Fruit fly (Drosophila melanogaster): Measurements from ENCODE around the gene Spn77Ba.
A peak's percentile ranks its signal among the peaks of the same experiment; 100 is the strongest.

Gene Spn77Ba

DNA sequence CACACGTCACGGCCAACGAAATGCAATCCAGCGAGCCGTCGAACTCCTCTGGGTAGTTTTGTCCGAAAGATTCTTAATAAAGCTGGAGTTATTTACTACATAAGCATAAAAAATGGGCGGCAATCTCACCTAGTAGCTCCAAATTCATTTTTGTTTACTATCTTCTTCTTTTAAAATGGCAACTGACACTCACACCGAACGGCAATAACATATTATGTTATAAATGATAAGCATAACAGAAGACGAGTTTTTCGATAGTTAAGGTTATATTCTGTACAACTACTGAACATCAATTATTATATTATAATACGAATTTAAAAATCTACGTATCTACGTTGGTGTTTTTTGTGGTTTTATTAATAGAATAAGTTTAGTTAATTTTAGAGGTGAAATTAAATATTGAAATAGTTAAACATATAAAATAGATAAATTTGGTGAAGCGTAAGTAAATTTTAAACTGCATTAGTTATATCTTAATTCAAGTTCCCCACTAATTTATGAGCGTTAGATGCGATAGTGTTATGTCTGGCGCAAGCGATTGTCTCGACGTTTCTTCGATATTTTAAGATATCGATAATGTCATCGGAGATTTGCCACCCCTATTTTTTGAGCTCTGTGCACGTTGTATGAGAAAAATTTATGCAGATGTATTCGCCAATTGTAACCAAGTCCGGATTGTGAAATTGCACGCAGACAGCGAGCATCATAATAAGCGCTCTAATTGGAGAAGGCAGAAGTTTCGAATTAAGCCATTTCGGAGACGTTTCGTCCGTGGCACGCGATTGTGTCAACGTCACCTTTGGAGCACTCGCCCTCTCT is 31.0 kb downstream of the Spn77Ba start, which contains the start of the genes Rbbp5 and eRF1 (continued):
- TF ChIP-seq Hr78 (GFP tag; optimal IDR thresholded peaks at IDR 0.05), result no peak
- peak; percentile 77 for TF ChIP-seq CG9727 (GFP tag; optimal IDR thresholded peaks at IDR 0.05)
- TF ChIP-seq bcd (GFP tag; optimal IDR thresholded peaks at IDR 0.05), result peak; percentile 70
- TF ChIP-seq Vsx1 (GFP tag; optimal IDR thresholded peaks at IDR 0.05), result no peak
- peak; percentile 69 for TF ChIP-seq CG10147 (GFP tag; optimal IDR thresholded peaks at IDR 0.05)
- peak; percentile 61 for TF ChIP-seq pho (GFP tag; optimal IDR thresholded peaks at IDR 0.05)
- TF ChIP-seq Blimp-1 (GFP tag; optimal IDR thresholded peaks at IDR 0.05), result no peak
- TF ChIP-seq NFAT (GFP tag; IDR thresholded peaks at IDR 0.05), result peak; percentile 83
- TF ChIP-seq CG11085 (GFP tag; IDR thresholded peaks at IDR 0.05), result no peak; the same call in 1 of the 2 replicates
- peak; percentile 74 for TF ChIP-seq CG15479 (GFP tag; optimal IDR thresholded peaks at IDR 0.05)
- TF ChIP-seq CG2875 (GFP tag; optimal IDR thresholded peaks at IDR 0.05), result no peak
- TF ChIP-seq Lhr (GFP tag; optimal IDR thresholded peaks at IDR 0.05), result peak; percentile 56
- TF ChIP-seq Gsc (GFP tag; IDR thresholded peaks at IDR 0.05), result no peak
- TF ChIP-seq CG14050 (GFP tag; IDR thresholded peaks at IDR 0.05), result peak; percentile 54; the same call in 2 of the 3 replicates
- TF ChIP-seq abd-A (tag; optimal IDR thresholded peaks at IDR 0.05), result no peak
- peak; percentile 47 for TF ChIP-seq BtbVII (GFP tag; optimal IDR thresholded peaks at IDR 0.05)
- TF ChIP-seq Hr51 (GFP tag; optimal IDR thresholded peaks at IDR 0.05), result peak; percentile 39 to 68
- peak; percentile 76 for TF ChIP-seq Hr3 (GFP tag; optimal IDR thresholded peaks at IDR 0.05)
- TF ChIP-seq CG11696 (GFP tag; IDR thresholded peaks at IDR 0.05), result 0 out of 2 replicates have a peak, but pooled peaks have one; percentile 22
- peak; percentile 59 for TF ChIP-seq maf-S (GFP tag; optimal IDR thresholded peaks at IDR 0.05)
- TF ChIP-seq lbe (GFP tag; optimal IDR thresholded peaks at IDR 0.05), result peak; percentile 43
- TF ChIP-seq HLH54F (GFP tag; optimal IDR thresholded peaks at IDR 0.05), result peak; percentile 75
- peak; percentile 69 for TF ChIP-seq Oaz (GFP tag; IDR thresholded peaks at IDR 0.05)
- no peak for TF ChIP-seq CG7745 (tag; optimal IDR thresholded peaks at IDR 0.05)
- TF ChIP-seq tin (GFP tag; optimal IDR thresholded peaks at IDR 0.05), result peak; percentile 82
- peak; percentile 66; the same call in 2 of the 3 replicates for TF ChIP-seq otp (GFP tag; IDR thresholded peaks at IDR 0.05)
- no peak for TF ChIP-seq gfzf (GFP tag; optimal IDR thresholded peaks at IDR 0.05)
- TF ChIP-seq CG9797 (GFP tag; optimal IDR thresholded peaks at IDR 0.05), result peak; percentile 14
- TF ChIP-seq z (GFP tag; IDR thresholded peaks at IDR 0.05), result no peak
- no peak for TF ChIP-seq CG7987 (GFP tag; optimal IDR thresholded peaks at IDR 0.05)
- peak; percentile 60; the same call in 1 of the 2 replicates for TF ChIP-seq CG5953 (GFP tag; IDR thresholded peaks at IDR 0.05)
- peak; percentile 51 for TF ChIP-seq kay (GFP tag; optimal IDR thresholded peaks at IDR 0.05)
- TF ChIP-seq CG12299 (tag; optimal IDR thresholded peaks at IDR 0.05), result peak; percentile 58
- no peak for TF ChIP-seq TFAM (GFP tag; optimal IDR thresholded peaks at IDR 0.05)
- peak; percentile 63 for TF ChIP-seq CG10979 (tag; optimal IDR thresholded peaks at IDR 0.05)
- no peak for TF ChIP-seq pan (optimal IDR thresholded peaks at IDR 0.05)
- peak in 1 of 2 experiments; percentile 74 for TF ChIP-seq pan (GFP tag; optimal IDR thresholded peaks at IDR 0.05 in 1 of 2, IDR thresholded peaks at IDR 0.05 in 1 of 2)
- peak; percentile 81; the same call in 2 of the 3 replicates for TF ChIP-seq dysf (GFP tag; IDR thresholded peaks at IDR 0.05)
- peak; percentile 71 for TF ChIP-seq Hmr (GFP tag; optimal IDR thresholded peaks at IDR 0.05)
- TF ChIP-seq Atf-2 (GFP tag; optimal IDR thresholded peaks at IDR 0.05), result peak; percentile 28
- peak; percentile 95 for TF ChIP-seq CG17385 (GFP tag; optimal IDR thresholded peaks at IDR 0.05)
- no peak; the same call in 1 of the 2 replicates for TF ChIP-seq CG10366 (GFP tag; IDR thresholded peaks at IDR 0.05)
- TF ChIP-seq D (optimal IDR thresholded peaks at IDR 0.05), result peak; percentile 30
- TF ChIP-seq D (GFP tag; optimal IDR thresholded peaks at IDR 0.05), result no peak
- TF ChIP-seq D19A (tag; optimal IDR thresholded peaks at IDR 0.05), result no peak
- peak; percentile 90 for TF ChIP-seq Bgb (GFP tag; IDR thresholded peaks at IDR 0.05; ENCODE audit: partially characterized antibody)
- no peak for TF ChIP-seq Trl (optimal IDR thresholded peaks at IDR 0.05)
- TF ChIP-seq Trl (GFP tag; optimal IDR thresholded peaks at IDR 0.05), result peak; percentile 57
- TF ChIP-seq Sin3A (optimal IDR thresholded peaks at IDR 0.05), result no peak
